Worm (Caenorhabditis elegans): ENCODE results near the gene cyl-1.

The cyl-1 gene

ce11 chrV:12011686-12012085 lies 18.2 kb upstream of the cyl-1 start:
- TF ChIP-seq unc-62 (GFP tag; optimal IDR thresholded peaks at IDR 0.05) = no peak

- no peak for TF ChIP-seq unc-62 (GFP tag; optimal IDR thresholded peaks at IDR 0.05)
Observed at ce11 chrV:12006495-12006894, 13.0 kb upstream of the cyl-1 start, which contains the start of gene F57F5.3. F57F5.3 (minus strand) TSS chrV:12006595.

ce11 chrV:12004501-12004940 lies 11.0 kb upstream of the cyl-1 start:
- TF ChIP-seq unc-62 (GFP tag; optimal IDR thresholded peaks at IDR 0.05) = no peak

- TF ChIP-seq unc-62 (GFP tag; optimal IDR thresholded peaks at IDR 0.05) = no peak
Observed at ce11 chrV:12002866-12003485, 9.5 kb upstream of the cyl-1 start, which contains the start of gene cpr-9. cpr-9 (plus strand) TSS chrV:12003053.

ce11 chrV:12001747-12002456 lies 8.4 kb upstream of the cyl-1 start, which contains the start of gene gcy-33:
gcy-33 (minus strand) TSS chrV:12001797.
- TF ChIP-seq unc-62 (GFP tag; optimal IDR thresholded peaks at IDR 0.05) = no peak

- no peak for TF ChIP-seq unc-62 (GFP tag; optimal IDR thresholded peaks at IDR 0.05)
Observed at ce11 chrV:11997403-11997802, 3.9 kb upstream of the cyl-1 start.

ce11 chrV:11995862-11996261 lies 2.3 kb upstream of the cyl-1 start, which contains the start of gene C52E4.12:
C52E4.12 (plus strand) TSS chrV:11996162.
- TF ChIP-seq unc-62 (GFP tag; optimal IDR thresholded peaks at IDR 0.05) = no peak

ce11 chrV:11990511-11991127 lies 2.9 kb downstream of the cyl-1 start:
- TF ChIP-seq unc-62 (GFP tag; optimal IDR thresholded peaks at IDR 0.05) = no peak

ce11 chrV:11989861-11990260 lies 3.7 kb downstream of the cyl-1 start:
- TF ChIP-seq unc-62 (GFP tag; optimal IDR thresholded peaks at IDR 0.05) = no peak

- TF ChIP-seq unc-62 (GFP tag; optimal IDR thresholded peaks at IDR 0.05) = no peak
Observed at ce11 chrV:11986078-11986869, 7.2 kb downstream of the cyl-1 start.

- no peak for TF ChIP-seq unc-62 (GFP tag; optimal IDR thresholded peaks at IDR 0.05)
Observed at ce11 chrV:11985384-11985783, 8.1 kb downstream of the cyl-1 start, which contains the start of gene mans-2. mans-2 (minus strand) TSS chrV:11985484.

ce11 chrV:11982309-11982708 lies 11.2 kb downstream of the cyl-1 start, which contains the start of gene rpt-1:
rpt-1 (minus strand) TSS chrV:11982397.
- no peak for TF ChIP-seq unc-62 (GFP tag; optimal IDR thresholded peaks at IDR 0.05)

ce11 chrV:11979673-11980561 lies 13.6 kb downstream of the cyl-1 start, which contains the start of gene snr-4:
snr-4 (minus strand) TSS chrV:11979723.
- no peak for TF ChIP-seq unc-62 (GFP tag; optimal IDR thresholded peaks at IDR 0.05)

ce11 chrV:11978179-11978578 lies 15.3 kb downstream of the cyl-1 start, which contains the start of gene mif-2:
mif-2 (minus strand) TSS chrV:11978459.
- no peak for TF ChIP-seq unc-62 (GFP tag; optimal IDR thresholded peaks at IDR 0.05)
